Worm (Caenorhabditis elegans): ENCODE data around the gene C32H11.3.

DNA sequence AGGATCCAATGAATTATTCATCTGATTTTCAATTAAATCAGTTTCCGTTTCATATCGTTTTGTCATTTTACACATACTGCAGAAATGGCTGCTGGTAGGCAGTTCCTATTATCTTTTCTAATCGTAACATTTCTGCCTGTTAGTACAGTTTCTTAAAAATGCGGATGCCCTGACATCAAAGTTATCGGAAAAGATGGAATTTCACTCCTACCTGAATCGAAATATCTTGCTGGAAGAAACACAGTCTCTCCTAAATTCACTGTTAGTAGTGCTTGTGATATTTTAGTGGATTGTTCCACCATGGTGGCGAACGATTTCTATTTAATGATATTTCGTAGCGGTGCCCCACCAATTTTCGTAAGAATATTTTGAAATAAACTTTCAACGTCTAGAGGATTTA is 30.1 kb downstream of the C32H11.3 start, which contains the start of gene F55G11.10:
- TF ChIP-seq ahr-1 (tag; optimal IDR thresholded peaks at IDR 0.05) (no peak), pros-1 (tag; optimal IDR thresholded peaks at IDR 0.05) (no peak), K09A11.1 (tag; optimal IDR thresholded peaks at IDR 0.05; ENCODE audit: insufficient read depth) (no peak), ceh-19 (GFP tag; optimal IDR thresholded peaks at IDR 0.05) (no peak)
